Fruit fly (Drosophila melanogaster) whole organism, prepupa: Measurements from ENCODE around the gene inaF-B.
A peak's percentile ranks its signal among the peaks of the same experiment; 100 is the strongest.

ENCODE experiments used
- Blimp-1 ChIP-seq: fragments of 200-800 bp; sonication (Bioruptor generic); optimal IDR thresholded peaks from 3 replicates; lab custom pipeline; 2017; ENCODE audit warnings: missing biosample characterization, missing genetic modification characterization, mild to moderate bottlenecking, moderate library complexity, missing genetic modification reagents
- CG10631 ChIP-seq: fragments of 200-800 bp; sonication (Bioruptor generic); optimal IDR thresholded peaks from 2 replicates; lab custom pipeline; 2016; ENCODE audit warnings: missing biosample characterization, missing genetic modification characterization
- CG11294 ChIP-seq: fragments of 200-800 bp; sonication (Bioruptor generic); IDR thresholded peaks from 2 replicates; pipeline ENCODE4 v1.3.6; 2022; ENCODE audit warnings: missing biosample characterization, missing genetic modification characterization
- CG11762 ChIP-seq: fragments of 200-800 bp; sonication (Bioruptor generic); optimal IDR thresholded peaks from 3 replicates; lab custom pipeline; 2016; ENCODE audit warnings: missing biosample characterization, missing genetic modification characterization; ENCODE audit not compliant: insufficient read depth
- CG3032 ChIP-seq: fragments of 200-800 bp; optimal IDR thresholded peaks from 2 replicates; lab custom pipeline; 2019; ENCODE audit warnings: missing biosample characterization, mild to moderate bottlenecking, missing genetic modification characterization, moderate library complexity
- CG31627 ChIP-seq: fragments of 200-800 bp; sonication (Bioruptor generic); optimal IDR thresholded peaks from 3 replicates; lab custom pipeline; 2016; ENCODE audit warnings: missing biosample characterization, missing genetic modification characterization
- CG32006 ChIP-seq: fragments of 200-800 bp; sonication (Bioruptor generic); optimal IDR thresholded peaks from 3 replicates; lab custom pipeline; 2017; ENCODE audit warnings: missing biosample characterization, mild to moderate bottlenecking, missing genetic modification characterization
- CG34406 ChIP-seq: fragments of 200-800 bp; sonication (Bioruptor generic); optimal IDR thresholded peaks from 3 replicates; lab custom pipeline; 2016; ENCODE audit warnings: missing biosample characterization, missing genetic modification characterization
- CG3919 ChIP-seq: fragments of 200-800 bp; sonication (Bioruptor generic); optimal IDR thresholded peaks from 3 replicates; lab custom pipeline; 2016; ENCODE audit warnings: missing biosample characterization, missing genetic modification characterization
- CG6276 ChIP-seq: fragments of 200-800 bp; sonication (Bioruptor generic); optimal IDR thresholded peaks from 2 replicates; lab custom pipeline; 2017; ENCODE audit warnings: missing biosample characterization, mild to moderate bottlenecking, missing genetic modification characterization
- CG8119 ChIP-seq: fragments of 200-800 bp; sonication (Bioruptor generic); IDR thresholded peaks from 3 replicates; pipeline ENCODE4 v1.3.6; 2022; ENCODE audit warnings: missing biosample characterization, missing genetic modification characterization
- CG9139 ChIP-seq: fragments of 200-800 bp; sonication (Bioruptor generic); optimal IDR thresholded peaks from 3 replicates; lab custom pipeline; 2017; ENCODE audit warnings: missing biosample characterization, mild to moderate bottlenecking, missing genetic modification characterization
- Eip75B ChIP-seq: fragments of 200-800 bp; sonication (Bioruptor generic); optimal IDR thresholded peaks from 3 replicates; lab custom pipeline; 2016; ENCODE audit warnings: missing biosample characterization, missing genetic modification characterization
- Eip78C ChIP-seq: fragments of 200-800 bp; sonication (Bioruptor generic); peaks from one replicate; lab custom pipeline; 2016; ENCODE audit warnings: missing biosample characterization, missing genetic modification characterization
- Eip93F ChIP-seq: fragments of 200-800 bp; sonication (Bioruptor generic); optimal IDR thresholded peaks from 2 replicates; lab custom pipeline; 2016; ENCODE audit warnings: missing biosample characterization, mild to moderate bottlenecking, missing genetic modification characterization
- Ets21C ChIP-seq: fragments of 200-800 bp; sonication (Bioruptor generic); optimal IDR thresholded peaks from 3 replicates; lab custom pipeline; 2016; ENCODE audit warnings: missing biosample characterization, missing genetic modification characterization
- Lpt ChIP-seq: fragments of 200-800 bp; sonication (Bioruptor generic); optimal IDR thresholded peaks from 3 replicates; lab custom pipeline; 2016; ENCODE audit warnings: missing biosample characterization, missing genetic modification characterization
- OdsH ChIP-seq: fragments of 200-800 bp; sonication (Bioruptor generic); optimal IDR thresholded peaks from 3 replicates; lab custom pipeline; 2016; ENCODE audit warnings: missing biosample characterization, missing genetic modification characterization
- Sox102F ChIP-seq: fragments of 200-800 bp; sonication (Bioruptor generic); optimal IDR thresholded peaks from 2 replicates; lab custom pipeline; 2016; ENCODE audit warnings: missing biosample characterization, mild to moderate bottlenecking, missing genetic modification characterization
- acj6 ChIP-seq: fragments of 200-800 bp; sonication (Bioruptor generic); optimal IDR thresholded peaks from 3 replicates; lab custom pipeline; 2016; ENCODE audit warnings: missing biosample characterization, missing genetic modification characterization
- cyc ChIP-seq: fragments of 200-800 bp; sonication (Bioruptor generic); optimal IDR thresholded peaks from 3 replicates; lab custom pipeline; 2016; ENCODE audit warnings: missing biosample characterization, missing genetic modification characterization
- dac ChIP-seq: fragments of 200-800 bp; sonication (Bioruptor generic); optimal IDR thresholded peaks from 2 replicates; lab custom pipeline; 2017; ENCODE audit warnings: missing biosample characterization, mild to moderate bottlenecking, missing genetic modification characterization
- dsx ChIP-seq: fragments of 200-800 bp; optimal IDR thresholded peaks from 3 replicates; lab custom pipeline; 2019; ENCODE audit warnings: missing biosample characterization, mild to moderate bottlenecking, missing genetic modification characterization, moderate library complexity; ENCODE audit not compliant: poor library complexity, severe bottlenecking
- eg ChIP-seq: fragments of 200-800 bp; sonication (Bioruptor generic); IDR thresholded peaks from 3 replicates; pipeline ENCODE4 v1.3.6; 2022; ENCODE audit warnings: missing biosample characterization, missing genetic modification characterization
- esn ChIP-seq: fragments of 200-800 bp; sonication (Bioruptor generic); optimal IDR thresholded peaks from 2 replicates; lab custom pipeline; 2016; ENCODE audit warnings: missing biosample characterization, mild to moderate bottlenecking, missing genetic modification characterization, moderate library complexity
- fd59A ChIP-seq: fragments of 200-800 bp; sonication (Bioruptor generic); optimal IDR thresholded peaks from 2 replicates; lab custom pipeline; 2017; ENCODE audit warnings: missing biosample characterization, mild to moderate bottlenecking, missing genetic modification characterization, missing genetic modification reagents
- fkh ChIP-seq: fragments of 200-800 bp; sonication (Bioruptor generic); optimal IDR thresholded peaks from 3 replicates; lab custom pipeline; 2017; ENCODE audit warnings: missing biosample characterization, mild to moderate bottlenecking, missing genetic modification characterization, moderate library complexity
- net ChIP-seq: fragments of 200-800 bp; sonication (Bioruptor generic); optimal IDR thresholded peaks from 3 replicates; lab custom pipeline; 2016; ENCODE audit warnings: missing biosample characterization, missing genetic modification characterization
- salr ChIP-seq, 2 experiments: fragments of 200-800 bp; sonication (Bioruptor generic); optimal IDR thresholded peaks; 3 replicates each; lab custom pipeline; 2016 to 2018; ENCODE audit warnings: missing biosample characterization in 2 of 2, missing genetic modification characterization in 2 of 2, mild to moderate bottlenecking in 1 of 2
- ss ChIP-seq, 2 experiments: fragments of 200-800 bp; sonication (Bioruptor generic); optimal IDR thresholded peaks; 2 replicates in 1 of 2; 3 replicates in 1 of 2; lab custom pipeline; 2017 to 2018; ENCODE audit warnings: mild to moderate bottlenecking in 2 of 2, missing biosample characterization in 2 of 2, missing genetic modification characterization in 2 of 2, moderate library complexity in 1 of 2
- svp ChIP-seq: fragments of 200-800 bp; sonication (Bioruptor generic); peaks from one replicate; lab custom pipeline; 2016; ENCODE audit warnings: missing biosample characterization, missing genetic modification characterization
- vri ChIP-seq: fragments of 200-800 bp; sonication (Bioruptor generic); optimal IDR thresholded peaks from 3 replicates; lab custom pipeline; 2016; ENCODE audit warnings: missing biosample characterization, mild to moderate bottlenecking, missing genetic modification characterization

Gene inaF-B

dm6 chrX:11694959-11695882 lies 37.3 kb downstream of the inaF-B start, which contains the start of gene PhKgamma (continued):
- TF ChIP-seq dsx (GFP tag; lab: Kevin White, UChicago) = peak; percentile 51
- peak; percentile 31 for TF ChIP-seq esn (GFP tag; lab: Kevin White, UChicago)
- peak; percentile 70 for TF ChIP-seq CG6276 (GFP tag; lab: Kevin White, UChicago)
- TF ChIP-seq CG11294 (GFP tag; lab: Robert Waterston, UW) = no peak; the same call in 1 of the 2 replicates
- peak; percentile 24 for TF ChIP-seq CG3919 (GFP tag; lab: Kevin White, UChicago)
- peak; percentile 11 for TF ChIP-seq cyc (GFP tag; lab: Kevin White, UChicago)
- peak; percentile 47 for TF ChIP-seq net (GFP tag; lab: Kevin White, UChicago)
- TF ChIP-seq CG32006 (GFP tag; lab: Kevin White, UChicago) = peak; percentile 49
- peak; percentile 27 for TF ChIP-seq Eip93F (GFP tag; lab: Kevin White, UChicago)
- TF ChIP-seq fd59A = peak; percentile 29
- no peak for TF ChIP-seq Blimp-1
- TF ChIP-seq Sox102F (GFP tag; lab: Kevin White, UChicago) = peak; percentile 3
- TF ChIP-seq, all 60 proteins: peak for 37

DNA sequence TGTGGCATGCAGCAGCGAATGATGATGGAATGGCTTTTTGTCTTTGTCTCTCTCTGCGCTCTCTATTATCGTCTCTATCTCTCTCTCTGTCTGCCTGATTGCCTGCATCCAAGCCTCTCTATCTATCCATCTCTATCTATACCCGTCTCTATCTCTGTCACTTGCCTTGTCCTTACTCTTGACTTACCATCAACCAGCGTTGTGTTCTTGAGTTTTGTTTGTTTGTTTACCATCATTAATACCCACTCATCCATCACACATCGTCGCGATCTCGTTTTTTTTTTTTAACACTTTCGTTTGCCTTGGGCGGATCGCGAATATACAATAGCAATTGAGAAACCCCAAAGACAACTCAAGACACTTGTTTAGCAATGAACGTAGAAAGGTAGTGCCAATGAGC lies 42.9 kb downstream of the inaF-B start:
- TF ChIP-seq Ets21C (no peak), CG3919 (GFP tag; lab: Kevin White, UChicago) (no peak), Eip75B (GFP tag; lab: Kevin White, UChicago) (no peak), Lpt (GFP tag; lab: Kevin White, UChicago) (no peak), CG31627 (GFP tag; lab: Kevin White, UChicago) (no peak), CG8119 (no peak), Eip78C (GFP tag; lab: Kevin White, UChicago) (peak; percentile 64), CG6276 (GFP tag; lab: Kevin White, UChicago) (no peak), CG10631 (GFP tag; lab: Kevin White, UChicago) (no peak), ss (GFP tag; optimal IDR thresholded peaks at IDR 0.05; lab: Kevin White, UChicago) (peak in 1 of 2 experiments; percentile 12), fkh (peak; percentile 25), vri (GFP tag; lab: Kevin White, UChicago) (no peak), CG9139 (GFP tag; lab: Kevin White, UChicago) (no peak), CG11294 (GFP tag; lab: Robert Waterston, UW) (no peak), CG34406 (no peak), dac (GFP tag; lab: Kevin White, UChicago) (no peak), CG3032 (tag; lab: Kevin White, UChicago) (no peak), CG11762 (GFP tag; lab: Kevin White, UChicago) (no peak), OdsH (GFP tag; lab: Kevin White, UChicago) (no peak)

- TF ChIP-seq fkh (peak; percentile 1), CG31627 (GFP tag; lab: Kevin White, UChicago) (no peak), fd59A (no peak), Eip78C (GFP tag; lab: Kevin White, UChicago) (peak; percentile 52), acj6 (no peak), CG3032 (tag; lab: Kevin White, UChicago) (no peak), Eip75B (GFP tag; lab: Kevin White, UChicago) (no peak), OdsH (GFP tag; lab: Kevin White, UChicago) (no peak), eg (GFP tag; lab: Robert Waterston, UW) (no peak), svp (GFP tag; lab: Kevin White, UChicago) (peak; percentile 83), CG6276 (GFP tag; lab: Kevin White, UChicago) (no peak), vri (GFP tag; lab: Kevin White, UChicago) (peak; percentile 72), ss (GFP tag; optimal IDR thresholded peaks at IDR 0.05; lab: Kevin White, UChicago) (peak in 1 of 2 experiments; percentile 2), salr (GFP tag; optimal IDR thresholded peaks at IDR 0.05; lab: Kevin White, UChicago) (no peak)
These were observed 44.7 kb downstream of the inaF-B start for dm6 chrX:11687666-11688492.
